Worm (Caenorhabditis elegans): ENCODE measurements around the gene ceh-38.

DNA sequence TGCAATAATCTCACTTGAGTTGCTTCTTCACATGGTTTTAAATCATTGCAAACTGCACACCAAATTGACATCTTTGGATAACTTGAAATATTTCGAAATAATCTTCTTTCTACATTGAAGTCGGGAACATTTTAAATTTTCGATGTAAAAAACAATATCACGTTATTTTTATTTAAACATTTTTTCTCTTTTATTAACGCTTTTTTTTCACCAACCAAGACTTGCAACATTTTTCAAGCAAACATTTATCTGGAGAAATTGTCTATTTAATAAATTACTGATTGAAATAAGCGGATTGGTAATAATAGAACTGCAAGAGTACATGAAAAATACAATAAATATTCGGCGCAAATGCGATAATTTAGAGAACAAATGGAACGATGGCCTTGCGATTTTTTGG lies 19.2 kb downstream of the ceh-38 start, which contains the start of gene C15F1.5:
- TF ChIP-seq ztf-4 (tag; optimal IDR thresholded peaks at IDR 0.05): no peak
- no peak for TF ChIP-seq sma-3 (GFP tag; optimal IDR thresholded peaks at IDR 0.05)
- TF ChIP-seq nhr-11 (tag; optimal IDR thresholded peaks at IDR 0.05): no peak
- TF ChIP-seq nhr-25 (tag; optimal IDR thresholded peaks at IDR 0.05): no peak
- no peak for TF ChIP-seq ceh-82 (tag; optimal IDR thresholded peaks at IDR 0.05)
- no peak for TF ChIP-seq aly-2 (tag; optimal IDR thresholded peaks at IDR 0.05)
- TF ChIP-seq nhr-21 (tag; optimal IDR thresholded peaks at IDR 0.05): no peak
- TF ChIP-seq unc-55 (GFP tag; optimal IDR thresholded peaks at IDR 0.05): no peak
- no peak for TF ChIP-seq mdl-1 (tag; optimal IDR thresholded peaks at IDR 0.05)
- TF ChIP-seq snpc-4 (tag; optimal IDR thresholded peaks at IDR 0.05): no peak
- TF ChIP-seq elt-3 (tag; optimal IDR thresholded peaks at IDR 0.05): no peak

All from whole organism, L2 larva.